Worm (Caenorhabditis elegans): ENCODE data around the gene xbx-9.
A peak's percentile ranks its signal among the peaks of the same experiment; 100 is the strongest.

xbx-9 gene

DNA sequence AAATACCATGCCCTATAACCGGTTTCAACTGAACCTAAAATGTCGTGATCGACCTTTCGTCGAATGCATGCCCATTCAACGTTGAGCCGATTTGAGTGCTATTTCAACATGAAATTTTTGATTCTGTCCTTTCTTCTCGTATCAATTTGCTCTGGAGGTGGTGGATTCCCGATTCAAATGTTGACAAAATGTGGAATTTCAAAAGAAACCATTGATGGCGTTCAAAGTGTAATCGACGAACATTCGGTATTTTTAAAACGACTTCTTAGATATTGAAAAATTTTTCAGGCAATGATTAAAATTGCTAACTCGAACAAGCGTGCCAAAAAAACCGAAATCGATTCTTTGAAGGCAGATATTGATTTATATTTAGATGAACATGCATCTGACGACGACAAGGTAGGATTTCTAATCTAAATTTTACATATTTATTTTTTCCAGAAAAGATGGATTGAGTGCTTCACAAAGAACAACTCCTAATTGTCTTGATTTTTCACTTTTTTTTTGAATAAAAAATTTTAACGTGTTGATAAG, 6.8 kb upstream of the xbx-9 start, which contains the start of gene R11D1.13:
R11D1.13 (plus strand) TSS at position 51 of the 534 bp plus-strand sequence.
- TF ChIP-seq nhr-10 (tag; optimal IDR thresholded peaks at IDR 0.05) = no peak
- TF ChIP-seq nhr-6 (tag; optimal IDR thresholded peaks at IDR 0.05) = no peak
- no peak for TF ChIP-seq sem-4 (tag; optimal IDR thresholded peaks at IDR 0.05)
- TF ChIP-seq nhr-11 (tag; optimal IDR thresholded peaks at IDR 0.05) = no peak
- TF ChIP-seq ztf-1 (GFP tag; conservative IDR thresholded peaks at IDR 0.05) = no peak
- TF ChIP-seq zag-1 (tag; optimal IDR thresholded peaks at IDR 0.05) = no peak
- TF ChIP-seq unc-62 (GFP tag; optimal IDR thresholded peaks at IDR 0.05) = no peak
- TF ChIP-seq elt-3 (tag; optimal IDR thresholded peaks at IDR 0.05) = no peak
- TF ChIP-seq unc-55 (GFP tag; optimal IDR thresholded peaks at IDR 0.05) = no peak
- TF ChIP-seq snpc-4 (tag; optimal IDR thresholded peaks at IDR 0.05) = no peak
- TF ChIP-seq mdl-1 (tag; optimal IDR thresholded peaks at IDR 0.05) = no peak
- TF ChIP-seq nhr-12 (tag; optimal IDR thresholded peaks at IDR 0.05) = no peak
- TF ChIP-seq fos-1 (tag; optimal IDR thresholded peaks at IDR 0.05) = no peak
- TF ChIP-seq skn-1 (tag; optimal IDR thresholded peaks at IDR 0.05) = no peak
- no peak for TF ChIP-seq mab-5 (tag; optimal IDR thresholded peaks at IDR 0.05)
- TF ChIP-seq crh-2 (tag; optimal IDR thresholded peaks at IDR 0.05) = no peak
- no peak for TF ChIP-seq dmd-4 (tag; optimal IDR thresholded peaks at IDR 0.05)
- TF ChIP-seq gmeb-1 (tag; optimal IDR thresholded peaks at IDR 0.05) = no peak
- TF ChIP-seq F13H6.1 (tag; optimal IDR thresholded peaks at IDR 0.05) = no peak

DNA sequence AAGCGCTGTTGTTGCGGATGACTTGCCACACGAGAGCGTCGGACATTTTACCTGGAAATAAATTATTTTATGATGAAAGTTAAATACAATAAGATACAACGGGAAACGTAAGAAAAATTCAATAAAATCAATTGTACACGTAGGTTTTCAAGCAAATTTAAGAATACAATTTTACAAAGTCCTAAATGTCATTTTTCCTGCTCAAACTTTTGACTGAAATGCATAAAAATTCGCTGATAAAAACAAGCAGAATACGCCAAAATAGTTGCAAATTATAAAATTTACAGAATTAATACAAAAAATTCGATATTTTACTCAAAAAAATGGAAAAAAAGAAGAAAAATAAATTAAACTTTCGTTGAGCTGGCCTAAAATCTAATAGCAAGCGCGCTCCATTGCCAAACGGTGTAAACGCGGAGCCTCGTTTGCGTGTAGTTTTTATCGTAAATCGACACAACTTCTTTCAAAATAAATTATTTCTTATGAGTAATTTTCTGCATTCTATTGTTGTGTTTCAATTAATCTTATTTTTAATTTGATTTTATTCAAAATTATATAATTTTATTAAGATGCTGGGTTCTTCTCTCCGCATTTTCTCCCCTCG, 5.8 kb upstream of the xbx-9 start, which contains the start of the genes rpl-28 and mrpl-49:
rpl-28 (minus strand) TSS at position 51 of the 604 bp plus-strand sequence.
mrpl-49 (plus strand) TSS at position 570 of the 604 bp plus-strand sequence.
- TF ChIP-seq elt-3 (tag; optimal IDR thresholded peaks at IDR 0.05) (no peak), snpc-4 (tag; optimal IDR thresholded peaks at IDR 0.05) (peak; percentile 83), R02D3.7 (tag; optimal IDR thresholded peaks at IDR 0.05) (peak; percentile 82), ztf-1 (GFP tag; conservative IDR thresholded peaks at IDR 0.05) (no peak), sem-4 (tag; optimal IDR thresholded peaks at IDR 0.05) (peak; percentile 78), F13H6.1 (tag; optimal IDR thresholded peaks at IDR 0.05) (peak; percentile 72), sma-9 (GFP tag; optimal IDR thresholded peaks at IDR 0.05) (peak; percentile 85), sma-9 (tag; optimal IDR thresholded peaks at IDR 0.05) (no peak), mab-5 (tag; optimal IDR thresholded peaks at IDR 0.05) (peak; percentile 82), nhr-25 (tag; optimal IDR thresholded peaks at IDR 0.05) (no peak), mbf-1 (tag; optimal IDR thresholded peaks at IDR 0.05) (no peak), nhr-23 (tag; optimal IDR thresholded peaks at IDR 0.05) (no peak), unc-62 (GFP tag; optimal IDR thresholded peaks at IDR 0.05) (no peak), Y55F3AM.14 (GFP tag; optimal IDR thresholded peaks at IDR 0.05) (no peak), unc-39 (tag; optimal IDR thresholded peaks at IDR 0.05) (no peak), elt-1 (tag; optimal IDR thresholded peaks at IDR 0.05) (no peak), zag-1 (tag; optimal IDR thresholded peaks at IDR 0.05) (peak; percentile 36), ztf-11 (tag; optimal IDR thresholded peaks at IDR 0.05) (no peak), fos-1 (tag; optimal IDR thresholded peaks at IDR 0.05) (peak; percentile 86), egl-27 (tag; optimal IDR thresholded peaks at IDR 0.05) (peak; percentile 47), ztf-4 (tag; optimal IDR thresholded peaks at IDR 0.05) (peak; percentile 70), nhr-237 (tag; optimal IDR thresholded peaks at IDR 0.05) (no peak), crh-2 (tag; optimal IDR thresholded peaks at IDR 0.05) (peak; percentile 91), sma-3 (GFP tag; optimal IDR thresholded peaks at IDR 0.05) (peak; percentile 80), aly-2 (tag; optimal IDR thresholded peaks at IDR 0.05) (no peak), unc-55 (GFP tag; optimal IDR thresholded peaks at IDR 0.05) (peak; percentile 98), skn-1 (tag; optimal IDR thresholded peaks at IDR 0.05) (peak; percentile 49), lsy-2 (tag; optimal IDR thresholded peaks at IDR 0.05) (peak; percentile 64 to 93), C34F6.9 (tag; optimal IDR thresholded peaks at IDR 0.05) (peak; percentile 96), lin-39 (tag; optimal IDR thresholded peaks at IDR 0.05) (no peak), nhr-11 (tag; optimal IDR thresholded peaks at IDR 0.05) (no peak), nhr-77 (tag; optimal IDR thresholded peaks at IDR 0.05) (no peak), ceh-16 (tag; optimal IDR thresholded peaks at IDR 0.05) (peak; percentile 40), nhr-12 (tag; optimal IDR thresholded peaks at IDR 0.05) (no peak), nhr-6 (tag; optimal IDR thresholded peaks at IDR 0.05) (no peak), ZK546.5 (tag; optimal IDR thresholded peaks at IDR 0.05) (no peak), peb-1 (tag; optimal IDR thresholded peaks at IDR 0.05) (no peak), lin-13 (GFP tag; optimal IDR thresholded peaks at IDR 0.05) (peak; percentile 89), lin-11 (tag; optimal IDR thresholded peaks at IDR 0.05) (peak; percentile 85), ceh-82 (tag; optimal IDR thresholded peaks at IDR 0.05) (peak; percentile 2), alr-1 (tag; optimal IDR thresholded peaks at IDR 0.05) (no peak), nhr-21 (tag; optimal IDR thresholded peaks at IDR 0.05) (peak; percentile 75), ama-1 (optimal IDR thresholded peaks at IDR 0.05) (peak; percentile 50), nhr-129 (tag; optimal IDR thresholded peaks at IDR 0.05) (peak; percentile 89), blmp-1 (tag; optimal IDR thresholded peaks at IDR 0.05; ENCODE audit: insufficient read depth) (peak; percentile 74), dmd-4 (tag; optimal IDR thresholded peaks at IDR 0.05) (no peak), mdl-1 (tag; optimal IDR thresholded peaks at IDR 0.05) (peak in 1 of 2 experiments; percentile 27), gmeb-1 (tag; optimal IDR thresholded peaks at IDR 0.05) (peak; percentile 85), nhr-10 (tag; optimal IDR thresholded peaks at IDR 0.05) (no peak)
